Worm (Caenorhabditis elegans): ENCODE data around the gene brc-1.
A peak's percentile ranks its signal among the peaks of the same experiment; 100 is the strongest.

brc-1 gene

DNA sequence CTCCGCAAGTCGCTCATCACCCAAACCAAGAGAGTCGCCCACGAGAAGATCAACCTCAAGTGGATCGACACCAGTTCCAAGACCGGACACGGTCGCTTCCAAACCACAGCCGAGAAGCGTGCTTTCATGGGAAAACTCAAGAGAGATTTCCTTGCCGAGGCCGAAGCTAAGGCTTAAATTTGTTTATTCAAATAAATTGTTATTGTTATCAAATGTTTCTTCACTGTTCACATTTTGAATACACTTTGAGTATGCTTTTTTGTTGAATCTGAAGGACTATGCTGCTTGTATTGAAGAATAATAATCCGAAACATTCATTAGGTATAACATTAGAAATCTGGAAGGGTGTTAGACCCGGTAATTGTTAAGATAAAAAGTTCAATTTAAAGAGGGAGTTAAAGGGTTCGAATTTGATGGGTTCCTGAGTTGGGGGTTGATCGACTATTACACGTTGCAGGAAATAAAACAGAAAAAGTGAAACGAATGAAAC is 6.6 kb upstream of the brc-1 start (continued):
- TF ChIP-seq attf-3 (GFP tag; conservative IDR thresholded peaks at IDR 0.05), result no peak
- peak; percentile 73; the same call in 1 of the 2 replicates for TF ChIP-seq ceh-58 (GFP tag; IDR thresholded peaks at IDR 0.05)
- no peak for TF ChIP-seq F22D6.2 (tag; optimal IDR thresholded peaks at IDR 0.05)
- no peak for TF ChIP-seq rpc-1 (optimal IDR thresholded peaks at IDR 0.05)
- peak; percentile 21 for TF ChIP-seq rpc-1 (tag; optimal IDR thresholded peaks at IDR 0.05)
- peak; percentile 86 for TF ChIP-seq F10E7.11 (tag; optimal IDR thresholded peaks at IDR 0.05)
- TF ChIP-seq Y53F4B.3 (GFP tag; IDR thresholded peaks at IDR 0.05), result no peak
- peak; percentile 21 for TF ChIP-seq madf-8 (GFP tag; conservative IDR thresholded peaks at IDR 0.05)
- TF ChIP-seq akir-1 (GFP tag; optimal IDR thresholded peaks at IDR 0.05), result no peak
- no peak for TF ChIP-seq F37B4.10 (GFP tag; IDR thresholded peaks at IDR 0.05)
- no peak for TF ChIP-seq B0019.2 (GFP tag; conservative IDR thresholded peaks at IDR 0.05)
- TF ChIP-seq xnd-1 (tag; optimal IDR thresholded peaks at IDR 0.05), result peak; percentile 38
- peak; percentile 59 for TF ChIP-seq ztf-18 (tag; optimal IDR thresholded peaks at IDR 0.05)
- peak; percentile 93 for TF ChIP-seq snpc-1.3 (tag; optimal IDR thresholded peaks at IDR 0.05; ENCODE audit: insufficient read depth)
- peak; percentile 65 for TF ChIP-seq madf-10 (tag; optimal IDR thresholded peaks at IDR 0.05)
- TF ChIP-seq ekl-4 (GFP tag; IDR thresholded peaks at IDR 0.05), result peak; percentile 88
- TF ChIP-seq repo-1 (tag; optimal IDR thresholded peaks at IDR 0.05), result peak; percentile 74
- no peak for TF ChIP-seq nhr-80 (tag; optimal IDR thresholded peaks at IDR 0.05)
- TF ChIP-seq Y95B8A.8 (GFP tag; IDR thresholded peaks at IDR 0.05), result peak; percentile 80
- peak; percentile 59; the same call in 1 of the 2 replicates for TF ChIP-seq D2030.7 (GFP tag; IDR thresholded peaks at IDR 0.05)
- peak; percentile 41 for TF ChIP-seq ceh-27 (GFP tag; optimal IDR thresholded peaks at IDR 0.05)
- TF ChIP-seq hlh-12 (tag; optimal IDR thresholded peaks at IDR 0.05), result peak; percentile 35
- TF ChIP-seq egl-18 (GFP tag; IDR thresholded peaks at IDR 0.05), result no peak
- TF ChIP-seq somi-1 (GFP tag; optimal IDR thresholded peaks at IDR 0.05), result peak; percentile 23
- peak; percentile 55 for TF ChIP-seq T07F8.4 (tag; optimal IDR thresholded peaks at IDR 0.05)
- no peak for TF ChIP-seq nhr-120 (GFP tag; IDR thresholded peaks at IDR 0.05)
- TF ChIP-seq fkh-3 (tag; optimal IDR thresholded peaks at IDR 0.05), result no peak
- peak; percentile 63; the same call in 1 of the 2 replicates for TF ChIP-seq C17E4.6 (GFP tag; IDR thresholded peaks at IDR 0.05)
- TF ChIP-seq snpc-4 (GFP tag; optimal IDR thresholded peaks at IDR 0.05), result peak; percentile 8
- peak in 3 of 4 experiments; percentile 33 to 63 (median 52) for TF ChIP-seq snpc-4 (tag; optimal IDR thresholded peaks at IDR 0.05)
- peak; percentile 45 for TF ChIP-seq hmg-1.2 (GFP tag; IDR thresholded peaks at IDR 0.05)
- TF ChIP-seq lag-1 (GFP tag; IDR thresholded peaks at IDR 0.05), result no peak
- peak; percentile 90 for TF ChIP-seq F57C9.4 (tag; optimal IDR thresholded peaks at IDR 0.05)
- peak in 1 of 2 experiments; percentile 21 for TF ChIP-seq rec-8 (tag; optimal IDR thresholded peaks at IDR 0.05)
- no peak for TF ChIP-seq tbx-9 (tag; optimal IDR thresholded peaks at IDR 0.05; ENCODE audit: borderline replicate concordance)
- peak; percentile 82 for TF ChIP-seq T26A5.8 (tag; optimal IDR thresholded peaks at IDR 0.05)
- peak; percentile 62 for TF ChIP-seq mes-4 (tag; optimal IDR thresholded peaks at IDR 0.05)
- TF ChIP-seq sptf-2 (GFP tag; optimal IDR thresholded peaks at IDR 0.05), result no peak
- TF ChIP-seq die-1 (tag; optimal IDR thresholded peaks at IDR 0.05), result peak; percentile 69
- TF ChIP-seq ama-1 (optimal IDR thresholded peaks at IDR 0.05), result no peak
- TF ChIP-seq ama-1 (GFP tag; optimal IDR thresholded peaks at IDR 0.05), result peak in 1 of 2 experiments; percentile 96
- TF ChIP-seq hsf-1 (GFP tag; IDR thresholded peaks at IDR 0.05), result peak; percentile 87
- no peak for TF ChIP-seq gei-17 (GFP tag; optimal IDR thresholded peaks at IDR 0.05)
- TF ChIP-seq bed-1 (GFP tag; IDR thresholded peaks at IDR 0.05), result no peak
- TF ChIP-seq F49E8.2 (tag; optimal IDR thresholded peaks at IDR 0.05; ENCODE audit: insufficient read depth), result peak; percentile 97
- peak; percentile 18; the same call in 1 of the 2 replicates for TF ChIP-seq ceh-91 (GFP tag; IDR thresholded peaks at IDR 0.05)
- no peak for TF ChIP-seq dpl-1 (GFP tag; optimal IDR thresholded peaks at IDR 0.05)
- TF ChIP-seq ztf-22 (GFP tag; optimal IDR thresholded peaks at IDR 0.05), result no peak
- TF ChIP-seq Y79H2A.3 (GFP tag; conservative IDR thresholded peaks at IDR 0.05), result 0 out of 2 replicates have a peak, but pooled peaks have one; percentile 22
- peak; percentile 72 for TF ChIP-seq mxl-1 (tag; optimal IDR thresholded peaks at IDR 0.05)
